Worm (Caenorhabditis elegans): Measurements from ENCODE around the gene T06D8.10.

ce11 chrII:11240963-11241362 lies 6.4 kb downstream of the T06D8.10 start:
- TF ChIP-seq flt-1 (GFP tag; IDR thresholded peaks at IDR 0.05) (no peak), ama-1 (optimal IDR thresholded peaks at IDR 0.05) (no peak), hnd-1 (tag; optimal IDR thresholded peaks at IDR 0.05) (no peak), pes-1 (GFP tag; IDR thresholded peaks at IDR 0.05) (no peak), ceh-36 (tag; optimal IDR thresholded peaks at IDR 0.05) (no peak), sea-1 (GFP tag; conservative IDR thresholded peaks at IDR 0.05) (no peak), aly-1 (tag; optimal IDR thresholded peaks at IDR 0.05) (no peak), hmg-4 (GFP tag; optimal IDR thresholded peaks at IDR 0.05) (no peak), B0310.2 (tag; optimal IDR thresholded peaks at IDR 0.05) (no peak), tbx-11 (GFP tag; IDR thresholded peaks at IDR 0.05) (no peak), hmbx-1 (tag; optimal IDR thresholded peaks at IDR 0.05) (no peak)
